Fruit fly (Drosophila melanogaster) whole organism, prepupa: ENCODE results near the gene pck.

Source experiments
- CG11902 ChIP-seq: fragments of 200-800 bp; sonication (Bioruptor generic); optimal IDR thresholded peaks from 3 replicates; lab custom pipeline; 2016; ENCODE audit warnings: missing biosample characterization, missing genetic modification characterization
- CG7368 ChIP-seq: fragments of 200-800 bp; sonication (Bioruptor generic); optimal IDR thresholded peaks from 3 replicates; lab custom pipeline; 2016; ENCODE audit warnings: missing biosample characterization, missing genetic modification characterization
- CG8119 ChIP-seq: fragments of 200-800 bp; sonication (Bioruptor generic); IDR thresholded peaks from 3 replicates; pipeline ENCODE4 v1.3.6; 2022; ENCODE audit warnings: missing biosample characterization, missing genetic modification characterization
- Ets21C ChIP-seq: fragments of 200-800 bp; sonication (Bioruptor generic); optimal IDR thresholded peaks from 3 replicates; lab custom pipeline; 2016; ENCODE audit warnings: missing biosample characterization, missing genetic modification characterization
- Hr38 ChIP-seq: sonication (Bioruptor generic); optimal IDR thresholded peaks from 2 replicates; lab custom pipeline; 2016; ENCODE audit warnings: missing biosample characterization, missing genetic modification characterization
- Hr4 ChIP-seq: fragments of 200-800 bp; sonication (Bioruptor generic); optimal IDR thresholded peaks from 3 replicates; lab custom pipeline; 2016; ENCODE audit warnings: missing biosample characterization, missing genetic modification characterization
- Lpt ChIP-seq: fragments of 200-800 bp; sonication (Bioruptor generic); optimal IDR thresholded peaks from 3 replicates; lab custom pipeline; 2016; ENCODE audit warnings: missing biosample characterization, missing genetic modification characterization
- Smox ChIP-seq: fragments of 200-800 bp; sonication (Bioruptor generic); optimal IDR thresholded peaks from 3 replicates; lab custom pipeline; 2016; ENCODE audit warnings: missing biosample characterization, missing genetic modification characterization
- achi ChIP-seq: fragments of 200-800 bp; sonication (Bioruptor generic); optimal IDR thresholded peaks from 3 replicates; lab custom pipeline; 2016; ENCODE audit warnings: missing biosample characterization, missing genetic modification characterization
- esn ChIP-seq: fragments of 200-800 bp; sonication (Bioruptor generic); optimal IDR thresholded peaks from 2 replicates; lab custom pipeline; 2016; ENCODE audit warnings: missing biosample characterization, mild to moderate bottlenecking, missing genetic modification characterization, moderate library complexity
- fkh ChIP-seq: fragments of 200-800 bp; sonication (Bioruptor generic); optimal IDR thresholded peaks from 3 replicates; lab custom pipeline; 2017; ENCODE audit warnings: missing biosample characterization, mild to moderate bottlenecking, missing genetic modification characterization, moderate library complexity
- svp ChIP-seq: fragments of 200-800 bp; sonication (Bioruptor generic); peaks from one replicate; lab custom pipeline; 2016; ENCODE audit warnings: missing biosample characterization, missing genetic modification characterization

DNA sequence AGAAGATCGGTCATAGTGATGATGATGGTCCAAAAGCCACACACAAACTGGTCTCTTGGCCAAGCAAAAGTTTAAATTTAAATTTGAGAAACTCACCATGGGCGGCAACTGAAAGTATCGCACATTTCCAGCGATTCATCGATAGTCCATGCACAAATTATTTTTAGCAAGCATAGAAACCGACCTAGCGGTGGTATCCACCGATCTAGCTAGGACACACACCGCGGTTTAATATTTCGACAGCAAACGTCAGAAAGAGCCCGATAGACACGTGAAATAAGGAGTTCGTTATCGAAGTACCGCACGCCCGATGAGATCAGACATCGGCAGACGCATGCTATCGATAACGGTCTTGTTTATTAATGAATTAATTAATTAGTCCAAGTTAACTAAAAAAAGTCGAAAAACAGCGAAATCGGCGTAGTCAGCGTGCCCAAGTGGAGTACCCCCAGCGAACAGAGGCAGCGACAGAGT, 42.3 kb downstream of the pck start, which contains the start of gene CG14795:
- TF ChIP-seq CG7368 (no peak), Lpt (GFP tag; lab: Kevin White, UChicago) (no peak), Hr38 (no peak), CG11902 (GFP tag; lab: Kevin White, UChicago) (no peak), esn (GFP tag; lab: Kevin White, UChicago) (peak; percentile 21), fkh (GFP tag; lab: Kevin White, UChicago) (no peak), svp (GFP tag; lab: Kevin White, UChicago) (no peak), Smox (GFP tag; lab: Kevin White, UChicago) (no peak), CG8119 (GFP tag; lab: Robert Waterston, UW) (no peak), Ets21C (GFP tag; lab: Kevin White, UChicago) (no peak), Hr4 (GFP tag; lab: Kevin White, UChicago) (no peak), achi (peak; percentile 80)
